Worm (Caenorhabditis elegans): ENCODE results near the gene D1069.3.

D1069.3 gene

DNA sequence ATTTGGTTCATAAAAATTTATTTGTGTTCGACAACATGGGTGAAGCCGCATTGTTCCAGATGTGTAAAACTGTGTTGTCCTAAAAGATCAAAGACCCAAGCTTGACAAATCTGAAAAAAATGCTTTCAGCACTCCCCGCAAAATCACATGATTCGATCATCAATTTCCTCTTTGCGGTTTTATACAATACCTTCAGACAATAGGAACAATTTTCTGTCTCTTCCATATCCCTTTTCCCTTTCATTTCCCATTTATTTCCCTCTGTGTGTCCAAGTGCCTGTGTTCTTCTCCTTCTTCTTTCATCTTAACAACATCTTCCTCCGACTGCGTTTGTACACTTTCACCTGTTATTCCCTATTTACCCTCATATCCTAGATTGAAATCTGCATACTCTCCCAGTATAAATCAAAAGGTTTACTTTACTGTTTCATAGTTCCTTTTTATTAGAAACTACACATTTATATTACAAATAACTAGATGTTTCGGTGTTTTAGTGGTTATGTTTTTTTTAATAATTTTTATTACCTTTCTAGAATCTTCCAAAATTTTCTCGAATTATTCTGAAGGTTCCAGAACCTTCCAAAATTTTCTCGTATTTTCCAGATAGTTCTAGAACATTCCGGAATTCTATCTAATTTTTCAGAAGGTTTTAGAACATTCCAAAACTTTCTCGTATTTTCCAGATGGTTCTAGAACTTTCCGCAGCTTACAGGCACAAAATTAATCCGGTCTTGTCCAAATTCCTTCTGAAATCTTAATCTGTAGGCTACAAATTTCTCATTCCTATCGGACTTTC is 46.5 kb downstream of the D1069.3 start, which contains the start of gene K01A2.5:
Gene K01A2.5, plus strand, starts transcription at position 297 of the 796 bp plus-strand sequence.
- TF ChIP-seq unc-62 (GFP tag; optimal IDR thresholded peaks at IDR 0.05) = no peak

DNA sequence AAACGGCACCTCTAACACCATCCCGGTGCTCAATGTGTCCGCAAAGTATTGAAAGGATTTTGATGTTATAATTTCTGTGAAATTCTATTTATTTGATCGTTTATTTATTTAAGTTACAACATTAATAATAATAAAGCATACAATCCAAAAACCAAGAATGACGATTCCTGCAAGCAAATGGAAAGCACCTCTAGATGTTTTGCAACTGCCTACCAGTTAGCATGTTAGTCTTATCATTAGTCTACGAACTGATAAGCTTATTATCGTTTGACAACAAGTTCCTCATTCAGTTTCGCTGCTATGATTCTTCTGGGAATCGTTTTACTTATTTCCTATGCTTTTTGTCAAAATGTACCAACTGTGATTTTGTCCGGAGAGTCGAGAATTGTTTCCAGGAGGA is 48.0 kb downstream of the D1069.3 start, which contains the start of gene K01A2.6:
Gene K01A2.6, plus strand, starts transcription at position 301 of the 400 bp plus-strand sequence.
- TF ChIP-seq unc-62 (GFP tag; optimal IDR thresholded peaks at IDR 0.05) = no peak

DNA sequence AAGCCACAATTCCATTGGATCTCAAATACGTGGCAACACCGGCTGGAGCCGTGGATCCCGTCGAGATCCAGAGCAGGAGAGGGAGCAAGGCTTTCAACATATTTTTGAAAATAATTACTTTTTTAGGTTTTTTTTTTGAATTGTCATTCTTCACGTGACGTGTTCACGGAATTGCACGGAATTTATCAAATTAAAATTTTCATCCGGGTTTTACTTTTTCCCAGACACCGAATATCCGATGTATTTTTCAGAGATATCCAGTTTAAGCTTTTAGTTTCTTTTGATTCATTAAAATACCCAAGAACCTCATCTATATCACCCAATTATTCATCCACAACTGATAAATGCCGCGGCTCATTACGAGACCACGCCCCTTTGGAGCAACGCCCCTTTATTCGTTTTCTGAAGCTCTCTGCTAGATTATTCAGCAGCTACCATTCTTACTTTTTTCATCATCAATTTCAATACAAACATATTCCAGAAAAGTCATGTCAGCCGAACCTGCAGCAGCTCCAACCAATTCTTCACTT is 50.7 kb downstream of the D1069.3 start, which contains the start of the genes clec-117 and B0432.1:
Gene clec-117, minus strand, starts transcription at position 101 of the 530 bp plus-strand sequence.
Gene B0432.1, plus strand, starts transcription at position 480 of the 530 bp plus-strand sequence.
- no peak for TF ChIP-seq unc-62 (GFP tag; optimal IDR thresholded peaks at IDR 0.05)

DNA sequence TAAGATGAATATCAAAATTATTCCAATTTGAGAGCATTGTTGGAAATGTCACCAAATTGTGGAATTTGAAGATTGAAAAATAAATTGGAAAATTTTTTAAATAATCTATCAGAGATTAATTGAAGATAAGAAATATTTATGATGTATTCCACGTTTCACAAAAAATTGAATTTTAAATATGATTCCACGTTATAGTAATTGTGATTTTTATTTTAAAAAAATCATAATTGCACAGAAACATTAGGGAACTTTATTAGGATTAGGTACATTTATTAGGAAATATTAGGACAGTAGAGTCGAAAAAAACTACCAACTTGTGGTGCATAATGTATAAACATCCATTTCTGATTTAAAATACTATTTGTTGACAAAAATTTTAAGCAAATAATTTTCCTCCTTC is 53.1 kb downstream of the D1069.3 start, which contains the start of gene B0432.11:
Gene B0432.11, minus strand, starts transcription at position 101 of the 400 bp plus-strand sequence.
- TF ChIP-seq unc-62 (GFP tag; optimal IDR thresholded peaks at IDR 0.05) = no peak
